Worm (Caenorhabditis elegans): ENCODE measurements around the gene ndus-8.

DNA sequence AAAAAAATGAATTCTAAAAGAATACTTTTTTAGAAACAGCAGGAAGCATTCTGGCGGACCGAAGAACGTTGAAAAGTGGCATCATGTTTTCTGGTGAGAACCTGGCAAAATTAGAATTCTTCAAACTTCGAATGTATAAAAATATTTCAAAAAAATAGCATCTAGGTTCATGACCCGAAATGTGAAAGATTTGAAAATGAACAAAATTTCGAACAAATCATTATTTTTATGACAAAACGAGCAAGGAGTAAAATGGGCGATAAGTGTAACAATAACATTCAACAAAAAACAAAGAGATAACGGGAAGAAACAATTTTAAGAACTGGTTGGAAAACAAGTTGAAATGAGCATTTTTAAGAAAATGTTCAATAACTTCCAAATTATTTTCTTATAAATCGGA is 41.3 kb upstream of the ndus-8 start, which contains the start of gene psd-1:
- TF ChIP-seq nfya-1 (tag; optimal IDR thresholded peaks at IDR 0.05) (no peak), pag-3 (tag; optimal IDR thresholded peaks at IDR 0.05; ENCODE audit: borderline replicate concordance) (no peak), pha-4 (tag; optimal IDR thresholded peaks at IDR 0.05) (no peak), unc-86 (tag; optimal IDR thresholded peaks at IDR 0.05) (no peak), syd-9 (tag; optimal IDR thresholded peaks at IDR 0.05) (no peak), fkh-10 (GFP tag; optimal IDR thresholded peaks at IDR 0.05) (no peak), nhr-11 (tag; optimal IDR thresholded peaks at IDR 0.05) (no peak), unc-42 (tag; optimal IDR thresholded peaks at IDR 0.05) (no peak), ceh-18 (tag; optimal IDR thresholded peaks at IDR 0.05) (no peak), ceh-14 (tag; optimal IDR thresholded peaks at IDR 0.05) (no peak)

All from whole organism, late embryonic.